Worm (Caenorhabditis elegans) whole organism, L1 larva: ENCODE results near the gene gst-7.
A peak's percentile ranks its signal among the peaks of the same experiment; 100 is the strongest.
"Not testable (repeated sequence)": the region's sequence is repeated elsewhere in the genome, so short reads cannot be mapped to it uniquely, and the experiment has no call there.

Experiments used
- aly-2 ChIP-seq: fragments of 150-350 bp; optimal IDR thresholded peaks from 2 replicates; lab custom pipeline; 2014; ENCODE audit warnings: missing biosample characterization, missing genetic modification characterization
- ama-1 ChIP-seq: fragments of 150-350 bp; optimal IDR thresholded peaks from 2 replicates; lab custom pipeline; 2014
- ceh-82 ChIP-seq, 3 experiments: fragments of 150-350 bp in 1 of 3; sonication (generic microtip) in 2 of 3; optimal IDR thresholded peaks; 2 replicates each; lab custom pipeline; 2014 to 2017; ENCODE audit warnings: missing biosample characterization in 3 of 3, missing genetic modification characterization in 3 of 3
- ces-1 ChIP-seq: fragments of 150-350 bp; optimal IDR thresholded peaks from 2 replicates; lab custom pipeline; 2014; ENCODE audit warnings: missing biosample characterization, missing genetic modification reagents, missing genetic modification characterization
- dpl-1 ChIP-seq, 3 experiments: fragments of 150-350 bp in 2 of 3; sonication (generic microtip) in 1 of 3; optimal IDR thresholded peaks; 2 replicates each; lab custom pipeline; 2014 to 2017; ENCODE audit warnings: missing biosample characterization in 3 of 3, missing genetic modification characterization in 3 of 3, missing genetic modification reagents in 3 of 3
- dsc-1 ChIP-seq: sonication (generic microtip); optimal IDR thresholded peaks from 2 replicates; lab custom pipeline; 2016; ENCODE audit warnings: mild to moderate bottlenecking, missing genetic modification characterization, missing compliant biosample characterization
- efl-1 ChIP-seq, 4 experiments: fragments of 150-350 bp; optimal IDR thresholded peaks in 3 of 4; peaks in 1 of 4; 1 replicate in 1 of 4; 2 replicates in 3 of 4; lab custom pipeline; 2014; ENCODE audit warnings: missing biosample characterization in 2 of 4, missing genetic modification characterization in 2 of 4, missing genetic modification reagents in 2 of 4
- elt-3 ChIP-seq, 6 experiments: fragments of 150-350 bp in 1 of 6; sonication (generic microtip); optimal IDR thresholded peaks; 2 replicates each; lab custom pipeline; 2017 to 2018; ENCODE audit warnings: missing biosample characterization in 6 of 6, missing genetic modification characterization in 6 of 6, inconsistent platforms in 1 of 6
- ets-5 ChIP-seq: fragments of 200-800 bp; sonication (Bioruptor generic); IDR thresholded peaks from 2 replicates; pipeline ENCODE4 v1.3.6; 2022; ENCODE audit warnings: missing genetic modification characterization, missing compliant biosample characterization
- fkh-10 ChIP-seq: sonication (generic microtip); optimal IDR thresholded peaks from 2 replicates; lab custom pipeline; 2017; ENCODE audit warnings: missing biosample characterization, missing genetic modification reagents, missing genetic modification characterization
- fos-1 ChIP-seq: fragments of 150-350 bp; optimal IDR thresholded peaks from 2 replicates; lab custom pipeline; 2014; ENCODE audit warnings: missing biosample characterization, missing genetic modification characterization
- grh-1 ChIP-seq: fragments of 200-800 bp; sonication (Bioruptor generic); IDR thresholded peaks from 2 replicates; pipeline ENCODE4 v1.3.6; 2022; ENCODE audit warnings: missing genetic modification reagents, missing genetic modification characterization, missing compliant biosample characterization
- hlh-4 ChIP-seq: sonication (generic microtip); optimal IDR thresholded peaks from 2 replicates; lab custom pipeline; 2016; ENCODE audit warnings: mild to moderate bottlenecking, missing genetic modification characterization, missing compliant biosample characterization
- hpl-2 ChIP-seq: fragments of 150-350 bp; optimal IDR thresholded peaks from 2 replicates; lab custom pipeline; 2014; ENCODE audit warnings: missing biosample characterization, missing genetic modification reagents, missing genetic modification characterization
- jun-1 ChIP-seq: fragments of 150-350 bp; optimal IDR thresholded peaks from 2 replicates; lab custom pipeline; 2014; ENCODE audit warnings: missing biosample characterization, missing genetic modification reagents, missing genetic modification characterization
- lin-14 ChIP-seq: fragments of 200-800 bp; sonication (Bioruptor generic); optimal IDR thresholded peaks from 2 replicates; lab custom pipeline; 2018; ENCODE audit warnings: mild to moderate bottlenecking, missing genetic modification characterization, moderate library complexity, missing compliant biosample characterization
- lin-15B ChIP-seq: fragments of 150-350 bp; sonication (generic microtip); optimal IDR thresholded peaks from 3 replicates; lab custom pipeline; 2014; ENCODE audit warnings: missing biosample characterization, missing genetic modification characterization
- lin-39 ChIP-seq: fragments of 150-350 bp; optimal IDR thresholded peaks from 2 replicates; lab custom pipeline; 2014; ENCODE audit warnings: missing biosample characterization, missing genetic modification reagents, missing genetic modification characterization
- lsy-2 ChIP-seq, 2 experiments: fragments of 150-350 bp; optimal IDR thresholded peaks; 2 replicates each; lab custom pipeline; 2014; ENCODE audit warnings: missing biosample characterization in 2 of 2, missing genetic modification characterization in 2 of 2
- mef-2 ChIP-seq: fragments of 150-350 bp; optimal IDR thresholded peaks from 2 replicates; lab custom pipeline; 2014; ENCODE audit warnings: missing biosample characterization, missing genetic modification characterization
- mep-1 ChIP-seq: fragments of 150-350 bp; optimal IDR thresholded peaks from 2 replicates; lab custom pipeline; 2014; ENCODE audit warnings: missing biosample characterization, missing genetic modification characterization
- nhr-19 ChIP-seq: fragments of 200-800 bp; sonication (Bioruptor generic); conservative IDR thresholded peaks from 2 replicates; pipeline ENCODE4 v1.3.6; 2022; ENCODE audit warnings: missing genetic modification characterization, missing compliant biosample characterization
- nhr-237 ChIP-seq: fragments of 150-350 bp; optimal IDR thresholded peaks from 2 replicates; lab custom pipeline; 2014; ENCODE audit warnings: missing biosample characterization, missing genetic modification characterization
- nhr-47 ChIP-seq: sonication (generic microtip); optimal IDR thresholded peaks from 2 replicates; lab custom pipeline; 2016; ENCODE audit warnings: mild to moderate bottlenecking, missing genetic modification characterization, moderate library complexity, missing compliant biosample characterization
- nhr-71 ChIP-seq: sonication (generic microtip); optimal IDR thresholded peaks from 2 replicates; lab custom pipeline; 2016; ENCODE audit warnings: mild to moderate bottlenecking, missing genetic modification characterization, moderate library complexity, missing compliant biosample characterization
- nhr-76 ChIP-seq: sonication (generic microtip); optimal IDR thresholded peaks from 2 replicates; lab custom pipeline; 2017; ENCODE audit warnings: missing biosample characterization, missing genetic modification characterization
- nhr-84 ChIP-seq: sonication (generic microtip); optimal IDR thresholded peaks from 2 replicates; lab custom pipeline; 2017; ENCODE audit warnings: missing biosample characterization, missing genetic modification characterization
- nhr-85 ChIP-seq: sonication (generic microtip); peaks from one replicate; lab custom pipeline; 2016; ENCODE audit warnings: missing genetic modification characterization, inconsistent platforms, missing compliant biosample characterization
- pag-3 ChIP-seq: sonication (generic microtip); optimal IDR thresholded peaks from 2 replicates; lab custom pipeline; 2017; ENCODE audit warnings: missing genetic modification characterization, mild to moderate bottlenecking, missing compliant biosample characterization, antibody characterized with exemption, borderline replicate concordance; ENCODE audit not compliant: insufficient read depth
- pax-3 ChIP-seq: fragments of 200-800 bp; sonication (Bioruptor generic); optimal IDR thresholded peaks from 2 replicates; lab custom pipeline; 2018; ENCODE audit warnings: mild to moderate bottlenecking, missing genetic modification characterization, moderate library complexity, missing compliant biosample characterization
- pqm-1 ChIP-seq: sonication (generic microtip); optimal IDR thresholded peaks from 3 replicates; lab custom pipeline; 2017; ENCODE audit warnings: missing biosample characterization, missing genetic modification characterization
- snpc-4 ChIP-seq: fragments of 150-350 bp; optimal IDR thresholded peaks from 2 replicates; lab custom pipeline; 2014; ENCODE audit warnings: missing biosample characterization, missing genetic modification characterization
- snu-23 ChIP-seq: sonication (generic microtip); optimal IDR thresholded peaks from 2 replicates; lab custom pipeline; 2016; ENCODE audit warnings: missing genetic modification characterization, missing compliant biosample characterization
- sup-37 ChIP-seq: fragments of 200-800 bp; sonication (Bioruptor generic); optimal IDR thresholded peaks from 2 replicates; lab custom pipeline; 2018; ENCODE audit warnings: mild to moderate bottlenecking, missing genetic modification characterization, missing compliant biosample characterization
- unc-98 ChIP-seq: fragments of 200-800 bp; sonication (Bioruptor generic); IDR thresholded peaks from 2 replicates; pipeline ENCODE4 v1.3.6; 2022; ENCODE audit warnings: missing genetic modification characterization, missing compliant biosample characterization
- vab-15 ChIP-seq: sonication (generic microtip); optimal IDR thresholded peaks from 2 replicates; lab custom pipeline; 2017; ENCODE audit warnings: missing genotype, mild to moderate bottlenecking, missing genetic modification characterization, missing compliant biosample characterization
- xbp-1 ChIP-seq: sonication (generic microtip); optimal IDR thresholded peaks from 2 replicates; lab custom pipeline; 2016; ENCODE audit warnings: missing genetic modification characterization, missing compliant biosample characterization
- zag-1 ChIP-seq: fragments of 150-350 bp; optimal IDR thresholded peaks from 2 replicates; lab custom pipeline; 2014; ENCODE audit warnings: missing biosample characterization, missing genetic modification characterization
- ztf-11 ChIP-seq, 2 experiments: sonication (generic microtip); optimal IDR thresholded peaks; 2 replicates each; lab custom pipeline; 2016 to 2017; ENCODE audit warnings: missing genetic modification characterization in 2 of 2, missing biosample characterization in 1 of 2, missing compliant biosample characterization in 1 of 2

Gene gst-7

DNA sequence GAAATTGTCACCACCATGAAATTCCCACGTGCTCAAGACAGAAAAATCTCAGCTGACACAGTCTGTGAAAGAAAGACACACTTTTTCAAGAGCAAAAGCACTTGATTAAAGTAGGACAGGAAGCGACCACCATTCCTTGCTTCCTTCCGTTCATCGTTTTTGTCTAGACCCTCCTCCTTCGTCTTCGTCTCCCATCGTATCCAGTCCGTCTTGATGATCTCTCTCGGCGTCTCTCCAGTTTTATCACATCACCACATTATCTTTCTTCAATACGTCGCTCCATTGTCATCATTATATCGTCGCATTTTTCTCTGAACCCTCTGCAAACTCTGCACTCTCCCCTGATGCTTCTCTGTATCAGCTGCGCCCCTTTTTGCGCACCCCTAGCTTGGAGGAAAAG is 26.3 kb downstream of the gst-7 start (continued):
- TF ChIP-seq lin-14 (peak; percentile 77), nhr-19 (GFP tag; lab: Robert Waterston, UW) (no peak), hpl-2 (GFP tag; lab: Kevin White, UChicago) (no peak), fkh-10 (GFP tag; lab: Kevin White, UChicago) (no peak), xbp-1 (no peak), aly-2 (no peak), ceh-82 (tag; optimal IDR thresholded peaks at IDR 0.05; lab: Kevin White, UChicago) (no peak), fos-1 (tag; lab: Kevin White, UChicago) (no peak), nhr-237 (tag; lab: Kevin White, UChicago) (no peak), zag-1 (tag; lab: Kevin White, UChicago) (no peak), nhr-71 (tag; lab: Kevin White, UChicago) (peak; percentile 45), vab-15 (tag; lab: Kevin White, UChicago) (no peak), elt-3 (tag; optimal IDR thresholded peaks at IDR 0.05; lab: Kevin White, UChicago) (peak in 1 of 6 experiments; percentile 7), mep-1 (tag; lab: Kevin White, UChicago) (peak; percentile 19), jun-1 (tag; lab: Kevin White, UChicago) (no peak), hlh-4 (no peak), ama-1 (lab: Kevin White, UChicago) (no peak), snpc-4 (tag; lab: Kevin White, UChicago) (no peak), ztf-11 (tag; optimal IDR thresholded peaks at IDR 0.05; lab: Kevin White, UChicago) (no peak), pqm-1 (tag; lab: Kevin White, UChicago) (no peak), grh-1 (no peak), efl-1 (optimal IDR thresholded peaks at IDR 0.05; lab: Kevin White, UChicago) (peak; percentile 11 to 20), efl-1 (GFP tag; optimal IDR thresholded peaks at IDR 0.05 in 1 of 2; lab: Kevin White, UChicago) (peak in 1 of 2 experiments; percentile 86), ets-5 (no peak), snu-23 (GFP tag; lab: Kevin White, UChicago) (peak; percentile 14), lin-15B (no peak), unc-98 (GFP tag; lab: Robert Waterston, UW) (no peak), mef-2 (no peak), lin-39 (tag; lab: Kevin White, UChicago) (no peak), sup-37 (no peak), lsy-2 (tag; optimal IDR thresholded peaks at IDR 0.05; lab: Kevin White, UChicago) (peak in 1 of 2 experiments; percentile 5), ces-1 (GFP tag; lab: Kevin White, UChicago) (no peak)

- TF ChIP-seq lin-15B (no peak), pag-3 (no peak), dsc-1 (no peak), nhr-47 (no peak), nhr-84 (no peak), efl-1 (optimal IDR thresholded peaks at IDR 0.05; lab: Kevin White, UChicago) (no peak), efl-1 (GFP tag; optimal IDR thresholded peaks at IDR 0.05 in 1 of 2; lab: Kevin White, UChicago) (no peak)
- TF ChIP-seq, all 84 proteins: peak for 0
Observed at ce11 chrII:4914214-4914613, 32.4 kb downstream of the gst-7 start, which contains the start of gene R05F9.11. R05F9.11 (minus strand) TSS chrII:4914218.

ce11 chrII:4915572-4915971 is 33.7 kb downstream of the gst-7 start:
- TF ChIP-seq efl-1 (optimal IDR thresholded peaks at IDR 0.05; lab: Kevin White, UChicago) (no peak), efl-1 (GFP tag; optimal IDR thresholded peaks at IDR 0.05 in 1 of 2; lab: Kevin White, UChicago) (peak in 1 of 2 experiments; percentile 63), grh-1 (no peak), dpl-1 (GFP tag; optimal IDR thresholded peaks at IDR 0.05; lab: Kevin White, UChicago) (no peak), lin-15B (no peak), nhr-85 (peak; percentile 71)
- TF ChIP-seq, all 84 proteins: peak for 2

DNA sequence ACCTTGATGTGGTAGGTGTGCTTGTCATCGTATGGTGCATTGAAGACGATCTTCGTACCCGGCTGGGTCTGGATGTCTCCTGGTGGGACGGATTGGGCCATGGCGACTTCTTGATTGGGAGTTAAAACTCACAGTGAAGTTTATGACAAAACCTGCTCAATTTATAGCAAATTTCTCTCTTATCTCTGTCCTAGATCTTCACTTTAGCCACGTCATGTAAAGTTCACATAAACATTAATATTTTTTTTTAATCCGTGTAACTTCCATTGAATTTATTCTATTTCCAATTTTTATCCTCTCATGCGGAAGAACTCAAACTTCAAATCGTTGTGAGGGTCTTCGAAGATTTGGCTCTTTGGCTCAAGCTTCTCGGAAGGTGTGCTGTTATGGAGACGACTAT is 34.6 kb downstream of the gst-7 start, which contains the start of gene msp-31:
Gene msp-31 (minus strand): TSS at position 101 of the 400 bp plus-strand sequence.
- TF ChIP-seq pax-3 (tag; lab: Kevin White, UChicago); nhr-76; nhr-237 (tag; lab: Kevin White, UChicago): not testable (repeated sequence)
